Worm (Caenorhabditis elegans) whole organism, early embryonic: ENCODE data around the gene str-115.

ENCODE experiments used
- ama-1 ChIP-seq: fragments of 150-350 bp; optimal IDR thresholded peaks from 2 replicates; lab custom pipeline; 2014
- hmbx-1 ChIP-seq: sonication (generic microtip); optimal IDR thresholded peaks from 2 replicates; lab custom pipeline; 2016; ENCODE audit warnings: mild to moderate bottlenecking, missing genetic modification characterization, missing compliant biosample characterization

DNA sequence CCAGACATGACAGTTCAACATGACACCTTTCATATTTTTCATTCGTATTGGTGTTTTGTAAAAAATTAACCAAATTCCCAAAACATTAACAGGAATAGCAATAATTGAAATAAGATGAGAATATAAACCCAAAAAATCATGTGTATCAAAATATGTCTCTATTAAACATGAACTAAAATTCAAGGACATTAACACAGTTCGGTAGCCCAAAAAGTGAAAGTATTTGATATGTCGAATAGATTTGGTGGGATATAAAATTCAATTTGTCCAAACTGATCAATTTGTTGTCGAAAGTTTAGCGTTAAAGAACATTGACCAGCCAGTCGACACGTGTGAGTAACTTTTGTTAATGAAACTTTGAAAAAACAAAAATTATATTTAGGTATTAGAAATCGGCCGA is 33.8 kb downstream of the str-115 start, which contains the start of gene srh-46:
- TF ChIP-seq ama-1 (lab: Kevin White, UChicago): no peak
- TF ChIP-seq hmbx-1 (tag; lab: Kevin White, UChicago): no peak
